Fruit fly (Drosophila melanogaster) whole organism, larva: ENCODE results near the gene CG32793.

Source experiments
- noc ChIP-seq: fragments of 200-800 bp; sonication (Bioruptor generic); optimal IDR thresholded peaks from 3 replicates; lab custom pipeline; 2019; ENCODE audit warnings: missing biosample characterization, mild to moderate bottlenecking, missing genetic modification characterization, moderate library complexity

The CG32793 gene

dm6 chrX:2941108-2941507 lies 11.5 kb downstream of the CG32793 start, which contains the start of gene CG14421:
CG14421 (plus strand) TSS chrX:2941408.
- TF ChIP-seq noc (tag; lab: Kevin White, UChicago): no peak

- TF ChIP-seq noc (tag; lab: Kevin White, UChicago): no peak
Observed at dm6 chrX:2943086-2943485, 13.5 kb downstream of the CG32793 start, which contains the start of gene CG14422. CG14422 (plus strand) TSS chrX:2943386.

dm6 chrX:2945103-2945502 lies 15.5 kb downstream of the CG32793 start, which contains the start of gene CG14423:
CG14423 (plus strand) TSS chrX:2945403.
- no peak for TF ChIP-seq noc (tag; lab: Kevin White, UChicago)

DNA sequence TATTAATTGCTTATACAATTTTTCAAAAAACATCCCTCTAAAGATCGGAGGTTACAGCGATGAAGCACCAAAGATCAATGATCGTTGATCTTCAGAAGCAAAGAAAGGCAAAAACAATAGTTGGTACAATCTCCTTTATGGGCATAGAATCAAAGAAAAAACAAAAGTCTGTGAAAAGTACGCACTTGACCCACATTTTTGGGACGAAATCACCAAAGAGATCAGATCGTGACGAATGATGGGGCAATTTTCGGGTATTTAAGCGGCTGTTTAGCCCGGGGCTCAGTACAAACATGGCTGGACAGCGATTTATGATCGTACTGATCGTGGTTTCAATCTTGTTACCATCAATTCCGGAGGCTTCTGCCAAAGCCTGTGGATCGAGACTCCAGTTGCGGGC lies 17.2 kb downstream of the CG32793 start, which contains the start of gene CG17959:
Gene CG17959 (plus strand): TSS at position 301 of the 400 bp plus-strand sequence.
- no peak for TF ChIP-seq noc (tag; lab: Kevin White, UChicago)

- no peak for TF ChIP-seq noc (tag; lab: Kevin White, UChicago)
Observed at dm6 chrX:2947545-2948072, 18.0 kb downstream of the CG32793 start, which contains the start of gene CG3603. CG3603 (plus strand) TSS chrX:2948034.

dm6 chrX:2949114-2949513 lies 19.5 kb downstream of the CG32793 start:
- TF ChIP-seq noc (tag; lab: Kevin White, UChicago): no peak

dm6 chrX:2951637-2952036 lies 22.0 kb downstream of the CG32793 start:
- no peak for TF ChIP-seq noc (tag; lab: Kevin White, UChicago)

- no peak for TF ChIP-seq noc (tag; lab: Kevin White, UChicago)
Observed at dm6 chrX:2956641-2957040, 27.0 kb downstream of the CG32793 start.

- TF ChIP-seq noc (tag; lab: Kevin White, UChicago): no peak
Observed at dm6 chrX:2963171-2963570, 33.6 kb downstream of the CG32793 start.

DNA sequence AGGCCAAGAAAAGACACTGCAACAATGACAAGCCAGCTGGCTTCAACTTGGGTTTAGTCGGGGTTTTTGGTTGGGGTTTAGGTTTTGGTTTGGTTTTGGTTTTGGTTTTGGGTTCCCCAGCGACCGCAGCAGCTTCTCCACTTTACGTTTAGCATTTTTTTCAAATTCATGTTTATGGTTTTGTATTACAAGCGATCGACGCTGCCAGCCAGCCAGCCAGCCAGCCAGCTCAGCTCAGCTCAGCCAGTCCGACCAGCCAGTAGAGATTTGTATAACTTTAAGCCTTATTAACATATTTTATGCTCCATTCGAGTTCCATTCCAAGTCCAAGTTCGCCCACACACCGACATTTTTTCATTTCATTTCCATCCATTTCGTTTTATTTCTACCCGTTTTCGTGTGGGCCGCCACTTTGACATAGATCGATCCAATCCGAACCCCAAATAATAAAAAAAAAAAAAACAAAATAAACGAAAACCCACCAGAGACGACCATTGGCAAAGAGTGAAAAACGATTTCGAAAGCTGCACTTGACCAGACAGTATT lies 34.3 kb downstream of the CG32793 start:
- no peak for TF ChIP-seq noc (tag; lab: Kevin White, UChicago)

- TF ChIP-seq noc (tag; lab: Kevin White, UChicago): no peak
Observed at dm6 chrX:2964678-2965231, 35.2 kb downstream of the CG32793 start.

dm6 chrX:2969039-2969438 lies 39.4 kb downstream of the CG32793 start:
- TF ChIP-seq noc (tag; lab: Kevin White, UChicago): no peak

- TF ChIP-seq noc (tag; lab: Kevin White, UChicago): no peak
Observed at dm6 chrX:2973593-2973992, 44.0 kb downstream of the CG32793 start, which contains the start of gene rst. rst (minus strand) TSS chrX:2973834.

- no peak for TF ChIP-seq noc (tag; lab: Kevin White, UChicago)
Observed at dm6 chrX:2977857-2978473, 48.4 kb downstream of the CG32793 start.

DNA sequence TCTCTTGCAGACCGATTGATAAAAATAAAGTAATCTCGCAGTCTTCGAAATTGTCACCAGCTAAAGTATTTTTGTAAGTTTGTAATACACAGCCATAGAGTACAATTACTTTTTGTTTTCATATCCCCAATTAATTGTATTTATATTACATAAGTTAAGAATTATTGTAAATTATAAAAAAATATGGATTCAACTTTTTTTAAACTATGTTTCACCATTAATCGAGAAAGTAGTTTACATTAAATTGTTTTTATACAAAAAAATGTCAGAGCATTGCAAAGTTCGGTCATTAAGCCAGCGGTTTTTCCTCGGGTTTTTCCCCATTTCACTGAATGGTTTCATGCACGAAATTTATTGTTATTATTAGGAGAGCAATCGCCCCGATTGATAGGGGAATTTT lies 50.7 kb downstream of the CG32793 start:
- no peak for TF ChIP-seq noc (tag; lab: Kevin White, UChicago)
